Fruit fly (Drosophila melanogaster): ENCODE results near the gene CG11714.

The CG11714 gene

DNA sequence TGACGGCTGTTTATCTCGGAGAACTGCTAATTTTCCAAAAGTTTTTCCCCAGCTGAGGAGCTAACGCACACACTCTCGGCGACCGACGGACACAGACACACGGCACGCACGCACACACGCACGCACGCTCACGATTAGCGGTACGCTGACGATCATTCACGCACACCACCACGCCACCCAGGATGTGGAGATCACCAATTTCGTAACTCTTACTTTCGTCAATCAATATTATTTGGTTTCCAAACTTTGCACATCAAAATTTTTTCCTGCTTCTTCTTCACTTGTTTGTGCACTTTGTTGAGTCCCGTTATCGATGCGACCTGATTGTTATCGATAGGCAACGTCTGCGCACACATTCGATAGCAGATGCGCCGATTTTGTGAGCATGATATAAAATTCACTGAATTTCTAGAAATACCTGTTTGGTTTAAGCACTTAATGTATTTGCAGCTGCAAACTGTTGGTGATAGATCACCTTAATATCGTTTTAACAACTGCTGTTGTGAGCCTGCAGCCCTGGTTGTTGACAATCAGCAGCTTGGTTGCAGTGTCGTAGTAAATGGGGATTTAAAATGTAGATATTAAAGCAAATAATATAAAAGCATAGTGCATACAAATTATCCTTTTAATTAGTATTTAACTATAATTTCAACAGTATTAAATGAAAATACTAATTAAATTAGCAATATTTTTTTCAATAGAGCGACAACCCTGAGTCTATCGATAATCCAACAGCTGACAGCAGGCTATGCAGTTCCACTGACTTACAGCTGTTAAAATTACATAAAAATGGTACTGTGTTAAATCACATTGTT, 39.6 kb upstream of the CG11714 start, which contains the start of the genes CG7394 and Mob2 (continued):
- TF ChIP-seq CG2678 (tag; optimal IDR thresholded peaks at IDR 0.05) (peak; percentile 92), lbe (GFP tag; optimal IDR thresholded peaks at IDR 0.05) (peak; percentile 88), zfh1 (GFP tag; IDR thresholded peaks at IDR 0.05) (peak; percentile 89), Abd-B (GFP tag; optimal IDR thresholded peaks at IDR 0.05) (peak; percentile 90), dpn (GFP tag; optimal IDR thresholded peaks at IDR 0.05) (peak; percentile 84 to 93), hbn (GFP tag; IDR thresholded peaks at IDR 0.05; ENCODE audit: partially characterized antibody) (peak; percentile 81; the same call in 1 of the 2 replicates), Dfd (GFP tag; optimal IDR thresholded peaks at IDR 0.05) (no peak), CrebB (tag; optimal IDR thresholded peaks at IDR 0.05) (peak; percentile 83), CG8281 (tag; optimal IDR thresholded peaks at IDR 0.05) (peak; percentile 62), CG8478 (optimal IDR thresholded peaks at IDR 0.05) (no peak), grau (tag; optimal IDR thresholded peaks at IDR 0.05) (peak; percentile 90), gem (tag; optimal IDR thresholded peaks at IDR 0.05) (peak; percentile 94), pzg (GFP tag; optimal IDR thresholded peaks at IDR 0.05) (peak; percentile 85), CG32772 (GFP tag; IDR thresholded peaks at IDR 0.05) (peak; percentile 91), CG3847 (GFP tag; IDR thresholded peaks at IDR 0.05) (peak; percentile 89), CG31388 (GFP tag; optimal IDR thresholded peaks at IDR 0.05) (peak; percentile 82), Deaf1 (tag; optimal IDR thresholded peaks at IDR 0.05) (peak; percentile 67), sim (GFP tag; IDR thresholded peaks at IDR 0.05) (peak; percentile 59; the same call in 1 of the 2 replicates), D19A (tag; optimal IDR thresholded peaks at IDR 0.05) (peak; percentile 69), crp (GFP tag; optimal IDR thresholded peaks at IDR 0.05) (peak; percentile 96 to 99), pan (optimal IDR thresholded peaks at IDR 0.05) (no peak), pan (GFP tag; optimal IDR thresholded peaks at IDR 0.05 in 1 of 2, IDR thresholded peaks at IDR 0.05 in 1 of 2) (peak; percentile 56 to 91), dan (GFP tag; IDR thresholded peaks at IDR 0.05) (no peak; the same call in 1 of the 2 replicates), Fer1 (GFP tag; optimal IDR thresholded peaks at IDR 0.05) (peak; percentile 80), disco-r (GFP tag; optimal IDR thresholded peaks at IDR 0.05) (peak; percentile 20), CG12219 (GFP tag; optimal IDR thresholded peaks at IDR 0.05) (peak; percentile 77), nmo (GFP tag; optimal IDR thresholded peaks at IDR 0.05) (peak; percentile 90), Blimp-1 (GFP tag; optimal IDR thresholded peaks at IDR 0.05) (peak; percentile 88), trh (GFP tag; optimal IDR thresholded peaks at IDR 0.05) (peak; percentile 77), CG7963 (GFP tag; IDR thresholded peaks at IDR 0.05; ENCODE audit: partially characterized antibody) (peak; percentile 53; the same call in 1 of the 3 replicates), tap (tag; optimal IDR thresholded peaks at IDR 0.05) (peak; percentile 91), CG5953 (GFP tag; IDR thresholded peaks at IDR 0.05) (peak; percentile 82), CG11695 (GFP tag; IDR thresholded peaks at IDR 0.05) (peak; percentile 91), Poxn (GFP tag; IDR thresholded peaks at IDR 0.05) (peak; percentile 79), CG14710 (tag; optimal IDR thresholded peaks at IDR 0.05) (peak; percentile 92), CG4707 (GFP tag; optimal IDR thresholded peaks at IDR 0.05) (peak; percentile 70), CG8944 (GFP tag; optimal IDR thresholded peaks at IDR 0.05) (peak; percentile 64), CG1233 (GFP tag; optimal IDR thresholded peaks at IDR 0.05) (peak; percentile 80), Ravus (GFP tag; IDR thresholded peaks at IDR 0.05) (peak; percentile 59), sens-2 (GFP tag; IDR thresholded peaks at IDR 0.05) (peak; percentile 86), CG4360 (GFP tag; IDR thresholded peaks at IDR 0.05) (peak; percentile 63), CG15514 (GFP tag; optimal IDR thresholded peaks at IDR 0.05) (peak; percentile 80), CG8089 (GFP tag; optimal IDR thresholded peaks at IDR 0.05) (peak; percentile 37), PHDP (tag; optimal IDR thresholded peaks at IDR 0.05) (peak; percentile 95), Optix (GFP tag; IDR thresholded peaks at IDR 0.05) (peak; percentile 75), HmgD (GFP tag; optimal IDR thresholded peaks at IDR 0.05) (peak; percentile 12), CG7786 (GFP tag; optimal IDR thresholded peaks at IDR 0.05) (peak; percentile 84), ftz-f1 (GFP tag; optimal IDR thresholded peaks at IDR 0.05) (no peak), repo (GFP tag; optimal IDR thresholded peaks at IDR 0.05) (peak; percentile 80)
